Fruit fly (Drosophila melanogaster) ovary, adult (tissue): ENCODE results near the gene KdelR.
A peak's percentile ranks its signal among the peaks of the same experiment; 100 is the strongest.

Experiments used
- CG17801 ChIP-seq: fragments of 200-800 bp; optimal IDR thresholded peaks from 2 replicates; lab custom pipeline; 2019; ENCODE audit warnings: missing biosample characterization, mild to moderate bottlenecking, missing genetic modification characterization, moderate library complexity; ENCODE audit not compliant: partially characterized antibody

KdelR gene

DNA sequence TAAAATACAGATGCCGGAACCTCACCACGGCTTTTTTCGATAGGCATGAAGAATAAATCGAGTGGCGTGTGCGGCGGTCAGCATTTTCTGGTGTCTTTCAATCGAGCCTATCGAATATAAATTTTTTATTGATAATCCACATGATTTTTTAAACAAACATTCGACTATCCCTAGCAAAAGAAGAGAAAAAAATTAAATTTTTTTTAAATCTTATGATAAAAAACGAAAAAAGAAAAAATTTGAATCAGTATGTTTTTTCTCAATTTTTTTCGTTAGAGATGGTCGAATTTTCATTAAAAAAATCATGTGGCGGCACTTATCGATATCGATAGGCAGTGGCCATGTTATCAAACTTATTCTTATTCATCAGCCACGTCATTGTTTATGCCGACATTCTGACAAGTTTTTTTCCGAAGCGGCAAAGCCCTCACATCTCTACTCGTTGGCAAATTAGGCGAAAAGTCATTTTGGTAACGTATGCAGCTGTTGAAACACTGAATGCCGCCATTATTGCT lies at the start of gene KdelR, which contains the start of gene SmB:
Gene KdelR, plus strand, starts transcription at position 354 of the 515 bp plus-strand sequence.
Gene SmB, minus strand, starts transcription at position 94 of the 515 bp plus-strand sequence.
- peak; percentile 79 for TF ChIP-seq CG17801

DNA sequence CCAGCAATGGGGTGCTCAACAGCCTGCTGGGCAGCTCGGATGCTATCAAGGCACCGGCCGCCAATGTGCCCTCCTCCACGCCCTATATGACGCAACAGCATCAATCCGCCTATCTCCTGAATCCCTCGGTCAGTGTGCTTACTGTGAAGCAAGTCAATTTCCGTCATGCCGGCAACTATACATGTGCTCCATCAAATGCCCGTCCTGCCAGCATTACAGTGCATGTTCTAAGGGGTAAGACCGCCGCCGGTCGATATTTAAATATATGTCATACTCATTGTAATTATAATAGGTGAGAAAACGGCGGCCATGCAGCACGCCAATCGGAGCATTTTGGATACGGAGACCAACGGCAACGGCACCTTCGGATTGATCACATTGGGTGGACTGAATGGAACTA lies 48.1 kb upstream of the KdelR start:
- TF ChIP-seq CG17801: no peak

DNA sequence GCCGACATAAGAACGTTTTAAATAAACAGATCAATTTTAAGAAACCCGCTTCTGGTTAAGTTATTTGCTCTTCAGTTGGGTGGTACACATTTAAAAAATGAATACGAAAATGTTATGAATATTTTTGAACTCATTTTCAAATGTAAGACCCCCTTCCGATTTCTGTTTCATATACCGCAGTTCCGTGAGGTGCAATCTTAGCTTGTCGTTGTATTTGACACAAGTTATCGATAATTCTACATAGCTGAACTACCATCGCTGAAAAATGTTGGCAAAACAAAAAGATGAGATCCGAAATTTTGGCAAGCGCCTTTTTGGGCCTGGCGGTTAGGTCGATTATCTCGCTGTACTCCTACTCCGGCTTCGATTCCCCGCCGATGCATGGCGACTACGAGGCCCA lies 46.8 kb upstream of the KdelR start, which contains the start of gene gny:
Gene gny, plus strand, starts transcription at position 239 of the 400 bp plus-strand sequence.
- no peak for TF ChIP-seq CG17801

DNA sequence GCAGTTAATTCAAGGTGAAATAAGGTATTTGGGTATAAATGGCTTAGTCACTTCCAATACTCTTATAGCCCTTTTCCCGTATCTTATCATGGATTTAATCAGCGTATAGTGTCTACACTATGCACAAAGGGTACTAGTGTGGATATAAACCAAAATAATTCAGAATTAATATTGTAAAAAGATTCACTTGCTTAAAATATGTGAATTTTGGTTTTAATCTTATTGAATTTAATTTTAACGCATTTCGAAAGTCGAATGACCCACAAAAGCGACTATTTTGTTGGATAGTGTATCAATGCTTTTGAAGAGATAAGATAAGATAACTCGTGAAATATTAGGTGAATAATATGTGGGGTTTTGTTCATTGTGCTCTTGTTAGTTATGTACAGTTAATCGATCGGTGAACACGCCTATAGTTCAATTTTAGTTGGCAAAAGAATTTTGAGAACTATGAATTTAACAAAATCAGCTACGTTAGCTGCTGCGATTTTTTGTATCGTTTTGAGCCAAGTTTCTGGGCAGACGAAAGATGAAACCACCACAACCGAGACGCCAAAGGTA lies 44.7 kb upstream of the KdelR start, which contains the start of gene CG5096:
Gene CG5096, plus strand, starts transcription at position 374 of the 561 bp plus-strand sequence.
- TF ChIP-seq CG17801: peak; percentile 33

DNA sequence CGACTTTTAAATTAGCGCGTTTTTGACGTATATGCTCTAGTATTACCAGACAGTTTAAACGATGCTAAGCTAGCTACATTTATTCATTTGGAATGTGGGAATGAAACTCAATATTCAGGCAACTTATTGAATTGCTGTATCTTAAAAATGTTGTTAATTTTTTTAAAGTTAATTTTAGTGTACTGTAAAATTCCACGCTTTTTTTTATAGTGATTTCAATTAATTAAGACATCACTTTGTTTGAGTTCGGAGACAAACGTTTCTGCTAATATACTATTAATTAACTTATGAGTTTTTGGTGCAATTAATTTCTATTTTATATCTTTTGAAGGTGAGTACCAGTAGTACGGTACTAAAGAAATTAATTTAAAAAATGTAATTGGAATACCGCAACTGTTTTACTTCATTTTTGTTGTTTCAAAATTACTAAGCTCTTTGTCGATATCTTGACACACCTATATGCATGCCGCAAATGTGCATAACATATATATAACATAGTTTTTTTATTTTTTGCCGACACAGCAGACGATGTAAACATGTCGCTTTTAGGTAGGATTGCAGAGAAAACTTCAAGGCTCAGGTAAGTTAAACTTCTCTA lies 40.4 kb upstream of the KdelR start, which contains the start of the genes Cdk1 and mRpS7:
Gene Cdk1, minus strand, starts transcription at position 55 of the 598 bp plus-strand sequence.
Gene mRpS7, plus strand, starts transcription at position 455 of the 598 bp plus-strand sequence.
- peak; percentile 36 for TF ChIP-seq CG17801

DNA sequence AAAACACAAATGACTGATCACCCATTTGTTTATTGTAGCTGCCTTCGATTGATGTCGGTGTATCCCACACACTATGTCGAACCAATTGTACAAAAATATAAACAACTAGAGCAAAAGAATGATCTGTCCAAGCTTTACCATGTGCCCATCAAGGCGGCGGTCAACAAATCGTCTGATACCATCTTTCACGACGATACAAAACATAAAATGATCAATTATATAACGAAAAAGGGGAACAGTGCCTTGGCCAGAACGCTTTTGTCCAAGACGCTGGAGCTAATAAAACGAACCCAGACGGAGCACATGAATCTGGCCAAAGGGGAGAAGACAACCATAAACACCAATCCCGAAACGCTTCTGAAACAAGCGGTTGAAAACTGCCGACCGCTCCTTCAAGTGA lies 39.9 kb upstream of the KdelR start:
- TF ChIP-seq CG17801: no peak

DNA sequence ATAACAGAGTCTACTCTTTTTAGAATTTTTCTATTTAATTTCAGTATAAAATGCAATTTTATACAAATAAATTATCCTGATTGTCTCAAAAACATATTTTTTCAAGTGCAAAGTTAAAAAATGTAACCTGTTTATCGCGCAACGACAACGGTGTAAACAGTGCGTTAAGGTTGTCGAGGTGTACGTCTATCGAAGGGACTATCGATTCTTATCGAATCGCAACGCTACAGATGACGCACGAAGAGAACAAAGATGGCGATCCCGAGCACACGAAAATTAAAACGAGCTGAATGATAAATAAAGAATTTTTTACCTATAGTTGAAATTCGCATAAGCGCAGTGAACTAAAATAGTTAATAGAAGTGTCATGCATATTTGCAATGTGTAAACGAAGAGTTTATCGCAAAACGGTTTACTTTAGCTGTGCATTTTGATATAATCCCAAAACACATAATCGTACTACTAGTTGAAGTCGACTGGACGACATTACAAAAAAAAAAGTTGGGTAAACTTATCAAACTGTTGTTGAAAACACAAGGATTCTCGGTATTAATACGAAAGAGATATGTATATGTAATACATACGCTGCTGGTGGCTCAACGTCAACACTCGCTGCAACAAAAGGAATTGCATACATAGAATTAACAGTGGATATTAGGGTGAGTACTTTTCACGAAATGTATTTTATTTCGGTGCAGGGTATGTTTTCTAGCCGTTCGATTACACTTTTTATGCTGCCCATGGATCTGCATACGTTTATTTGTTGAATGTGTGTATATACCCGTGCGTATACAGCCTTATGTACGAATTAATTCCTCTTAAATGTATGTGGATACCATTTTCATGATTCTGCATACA lies 38.6 kb upstream of the KdelR start, which contains the start of gene da:
Gene da, plus strand, starts transcription at position 237 of the 858 bp plus-strand sequence.
- peak; percentile 41 for TF ChIP-seq CG17801

DNA sequence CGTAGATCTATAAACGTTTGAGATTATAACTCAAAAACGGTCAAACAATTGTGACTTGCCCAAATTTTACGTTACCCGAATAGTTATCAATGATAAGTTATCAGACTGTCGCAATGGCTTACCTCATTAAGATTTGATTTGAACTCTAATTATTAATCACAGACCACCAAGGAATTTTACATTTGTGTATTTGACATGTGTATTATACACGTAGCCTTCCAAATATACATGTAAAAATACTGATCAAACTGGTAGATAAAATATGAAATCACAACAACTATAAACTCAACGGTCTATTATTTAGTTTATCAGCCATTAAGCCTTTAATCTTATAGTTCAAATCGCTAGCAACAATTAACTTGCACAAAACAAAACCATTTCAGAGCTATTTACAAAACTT lies 33.2 kb upstream of the KdelR start:
- TF ChIP-seq CG17801: no peak

DNA sequence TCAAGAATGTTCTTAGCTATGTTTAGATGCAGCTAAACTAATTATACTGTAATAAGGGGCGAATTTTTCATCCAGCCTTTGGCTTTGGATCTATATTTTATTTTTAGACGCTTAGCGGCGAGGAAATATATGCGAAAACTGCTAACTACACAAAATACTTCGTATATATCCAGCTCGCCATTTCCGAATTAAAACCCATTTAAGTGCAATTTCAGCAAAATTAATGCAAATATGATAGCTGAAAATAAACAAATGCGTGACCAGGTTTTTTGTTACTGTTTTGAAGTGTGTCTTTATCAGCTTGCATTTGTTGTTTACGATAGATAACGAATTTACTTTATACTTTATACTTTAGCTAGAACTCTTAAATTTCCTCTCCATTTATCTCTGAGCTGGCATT lies 31.7 kb upstream of the KdelR start:
- peak; percentile 8 for TF ChIP-seq CG17801

DNA sequence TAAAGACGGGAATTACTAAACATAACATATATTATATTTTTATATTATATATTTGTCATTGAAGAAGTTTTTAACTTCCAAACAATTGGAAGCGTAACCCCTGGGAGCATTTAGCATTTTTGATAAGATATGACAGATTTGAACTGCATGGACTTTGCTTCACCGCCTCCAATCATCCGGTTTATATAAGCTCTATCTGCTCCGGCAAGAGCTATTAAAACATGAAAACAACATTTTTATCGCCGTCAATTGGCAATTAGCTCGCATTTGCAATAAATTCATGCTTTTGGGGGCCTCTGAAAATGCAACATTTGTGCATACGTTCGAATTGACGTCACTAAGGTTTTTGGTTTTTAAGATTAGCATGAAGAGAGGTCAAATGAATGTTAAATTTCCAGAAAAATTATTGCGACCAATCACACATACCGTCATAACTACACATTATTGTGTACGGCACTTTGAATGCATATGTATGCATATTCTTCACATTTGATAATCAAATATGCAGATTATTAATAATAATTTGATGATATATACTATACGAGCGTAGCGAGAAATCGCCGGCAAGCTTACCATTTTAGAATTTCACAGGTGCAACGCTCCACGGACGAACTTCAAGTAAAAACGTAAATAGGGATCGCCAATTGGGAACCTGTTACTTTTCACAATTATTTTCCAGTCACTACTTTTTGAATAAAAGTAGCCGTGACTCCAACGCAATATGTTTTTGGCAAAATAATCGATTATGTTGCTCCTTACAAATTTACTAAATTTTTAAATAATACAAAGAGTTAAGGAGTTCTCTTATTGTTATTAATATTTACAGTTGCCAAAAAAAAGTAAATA lies 30.8 kb upstream of the KdelR start, which contains the start of gene Mdh1:
Gene Mdh1, minus strand, starts transcription at position 691 of the 846 bp plus-strand sequence.
- TF ChIP-seq CG17801: no peak

DNA sequence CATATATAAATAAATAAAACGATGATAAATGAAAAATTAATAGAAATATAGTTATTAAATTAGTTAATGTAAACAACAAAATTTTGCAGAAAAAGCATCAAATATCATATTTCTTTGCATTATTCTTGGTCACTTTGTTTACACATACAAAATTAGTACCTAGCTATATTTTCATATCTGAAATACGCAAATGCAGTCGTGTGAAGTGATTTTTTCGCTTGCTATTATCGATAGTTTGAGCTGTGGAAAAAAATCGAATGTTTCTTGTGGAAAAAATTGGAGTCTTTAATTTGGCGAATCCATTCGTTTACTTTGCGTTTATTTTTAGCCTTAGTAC lies 30.2 kb upstream of the KdelR start, which contains the start of gene Cnot4:
Gene Cnot4, plus strand, starts transcription at position 229 of the 337 bp plus-strand sequence.
- peak; percentile 4 for TF ChIP-seq CG17801

DNA sequence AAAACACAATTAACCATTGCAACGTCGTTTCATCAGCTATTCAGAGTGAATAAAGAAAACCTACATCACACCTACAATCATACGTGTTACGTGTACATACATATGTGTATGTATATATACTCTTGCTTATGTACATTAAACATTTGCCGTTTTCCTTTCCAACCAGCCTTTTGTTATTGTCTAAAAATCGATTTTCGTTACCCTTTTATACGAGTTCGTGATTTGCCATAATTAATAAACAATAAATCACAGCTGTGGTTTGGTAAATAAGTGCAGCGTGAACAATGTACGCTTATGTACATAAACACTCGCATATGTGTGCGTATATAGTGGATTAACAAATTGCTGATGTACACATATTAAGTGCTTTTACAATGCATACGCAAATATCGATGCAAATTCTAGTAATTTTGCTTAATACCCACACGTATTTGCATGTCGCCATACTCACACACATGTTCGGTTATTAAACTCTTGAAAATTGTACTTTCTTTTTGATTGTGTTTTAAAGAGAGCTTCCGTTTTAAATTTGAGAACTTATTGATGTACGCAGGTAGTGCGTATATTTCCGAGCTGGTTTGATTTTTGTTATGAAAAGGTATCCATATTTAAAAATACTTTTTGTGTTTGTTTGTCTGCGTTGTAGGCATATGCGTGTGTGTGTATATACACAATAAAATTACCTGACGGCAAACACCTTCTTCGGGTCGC lies 29.7 kb upstream of the KdelR start:
- TF ChIP-seq CG17801: no peak

DNA sequence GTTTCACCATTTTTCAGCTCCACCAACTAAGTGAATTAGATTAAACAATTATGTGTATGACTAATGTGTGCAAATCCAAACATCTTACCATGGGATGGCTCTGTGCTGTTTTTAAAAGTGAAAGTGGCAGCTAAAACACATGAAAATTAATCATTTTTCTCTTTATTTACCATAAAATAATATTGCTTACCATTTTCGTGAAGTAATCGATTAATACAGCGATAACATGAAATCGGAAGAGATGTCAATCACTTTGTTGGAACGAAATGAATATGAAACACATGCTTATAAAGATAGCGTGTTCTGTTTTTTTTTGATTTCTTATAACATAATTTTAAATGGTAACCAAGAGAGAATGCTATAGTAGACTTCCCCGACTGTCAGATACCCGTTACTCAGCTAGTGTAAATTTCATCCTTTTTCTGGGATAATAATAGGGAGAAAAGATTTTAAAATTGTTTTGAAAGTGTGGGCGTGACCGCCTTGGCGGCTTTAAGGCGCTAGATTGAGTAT lies 22.8 kb upstream of the KdelR start:
- no peak for TF ChIP-seq CG17801

DNA sequence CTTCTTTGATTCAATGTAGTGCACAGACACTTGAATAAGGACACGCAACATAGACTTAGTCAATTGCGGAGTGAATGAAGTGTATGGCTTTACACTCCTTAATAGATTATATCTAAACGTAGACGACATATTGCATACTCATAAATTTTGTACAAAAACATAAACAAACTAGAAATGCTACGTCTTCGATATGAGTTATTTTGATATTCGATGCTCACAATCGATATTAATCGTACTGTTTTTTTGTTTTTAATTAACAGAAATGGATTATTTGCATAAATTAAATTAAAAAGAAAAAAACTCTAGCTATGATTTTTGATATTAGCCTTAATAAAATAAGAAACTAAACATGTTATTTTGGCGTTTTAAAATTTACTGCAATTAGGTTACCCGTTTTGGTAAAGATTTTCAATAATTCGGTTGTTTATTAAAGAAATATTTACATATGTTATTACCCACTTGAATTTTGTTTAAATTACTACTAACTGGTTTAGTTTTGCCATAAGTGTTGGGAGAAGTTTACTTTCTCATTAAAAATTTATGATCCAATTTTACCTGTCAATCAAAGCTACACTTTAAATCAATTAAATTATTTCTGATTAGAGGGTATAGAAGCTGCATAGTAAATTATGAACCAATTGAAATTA lies 21.6 kb upstream of the KdelR start, which contains the start of the genes CG17768, LSm-4 and Ir31a:
Gene CG17768, minus strand, starts transcription at position 196 of the 647 bp plus-strand sequence.
Gene LSm-4, minus strand, starts transcription at position 196 of the 647 bp plus-strand sequence.
Gene Ir31a, plus strand, starts transcription at position 558 of the 647 bp plus-strand sequence.
- no peak for TF ChIP-seq CG17801
